Worm (Caenorhabditis elegans) whole organism, L3 larva: Measurements from ENCODE around the gene mlk-1.

Source experiments
- ama-1 ChIP-seq: fragments of 150-350 bp; optimal IDR thresholded peaks from 2 replicates; lab custom pipeline; 2018
- ceh-82 ChIP-seq: fragments of 150-350 bp; optimal IDR thresholded peaks from 2 replicates; lab custom pipeline; 2014; ENCODE audit warnings: missing biosample characterization, missing genetic modification characterization
- fkh-2 ChIP-seq: fragments of 150-350 bp; optimal IDR thresholded peaks from 2 replicates; lab custom pipeline; 2014; ENCODE audit warnings: missing biosample characterization, missing genetic modification reagents, missing genetic modification characterization

DNA sequence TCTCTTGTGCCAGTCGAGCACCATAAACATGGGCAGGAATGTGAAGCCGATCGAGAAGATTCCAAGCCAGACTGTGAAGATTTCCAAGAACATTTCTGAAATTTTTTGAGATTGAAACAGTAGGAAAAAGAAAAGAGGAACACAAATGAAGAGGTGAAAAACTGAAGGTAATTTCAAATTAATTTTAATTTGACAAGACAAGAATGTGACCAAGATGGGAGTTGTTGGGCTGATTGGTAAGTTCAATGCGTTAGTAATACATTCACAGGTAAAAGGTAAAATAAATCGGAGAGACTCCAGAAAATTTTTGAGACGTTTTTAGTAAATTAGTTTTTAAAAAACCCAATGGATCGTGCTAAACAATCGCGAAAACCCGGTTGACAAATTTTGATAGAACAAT lies 33.9 kb downstream of the mlk-1 start, which contains the start of gene swt-7:
- no peak for TF ChIP-seq fkh-2 (tag; lab: Kevin White, UChicago)
- TF ChIP-seq ceh-82 (tag; lab: Kevin White, UChicago) = no peak
- no peak for TF ChIP-seq ama-1
